Worm (Caenorhabditis elegans) whole organism, L4 larva: ENCODE results near the gene srg-10.

Source experiments
- D1046.2 ChIP-seq: fragments of 200-800 bp; sonication (Bioruptor generic); IDR thresholded peaks from 2 replicates; pipeline ENCODE4 v1.3.6; 2022; ENCODE audit warnings: missing genetic modification characterization, missing compliant biosample characterization
- F26F4.8 ChIP-seq: fragments of 200-800 bp; sonication (Bioruptor generic); conservative IDR thresholded peaks from 2 replicates; pipeline ENCODE4 v1.3.6; 2022; ENCODE audit warnings: missing genetic modification characterization, missing compliant biosample characterization
- F37D6.2 ChIP-seq: sonication (generic microtip); optimal IDR thresholded peaks from 2 replicates; lab custom pipeline; 2016; ENCODE audit warnings: mild to moderate bottlenecking, missing genetic modification characterization, missing compliant biosample characterization
- T26A8.4 ChIP-seq: fragments of 200-800 bp; sonication (Bioruptor generic); IDR thresholded peaks from 2 replicates; pipeline ENCODE4 v1.3.6; 2022; ENCODE audit warnings: missing genetic modification characterization, missing compliant biosample characterization
- Y105C5A.15 ChIP-seq: fragments of 200-800 bp; sonication (Bioruptor generic); IDR thresholded peaks from 2 replicates; pipeline ENCODE4 v1.3.6; 2022; ENCODE audit warnings: missing genetic modification characterization, missing compliant biosample characterization
- Y75B8A.6 ChIP-seq: fragments of 200-800 bp; sonication (Bioruptor generic); IDR thresholded peaks from 2 replicates; pipeline ENCODE4 v1.3.6; 2022; ENCODE audit warnings: missing genetic modification reagents, missing genetic modification characterization, missing compliant biosample characterization
- aly-2 ChIP-seq: sonication (generic microtip); optimal IDR thresholded peaks from 2 replicates; lab custom pipeline; 2018; ENCODE audit warnings: missing biosample characterization, missing genetic modification characterization
- ces-1 ChIP-seq: fragments of 150-350 bp; sonication (generic microtip); optimal IDR thresholded peaks from 4 replicates; lab custom pipeline; 2014; ENCODE audit warnings: missing biosample characterization, missing genetic modification reagents, missing genetic modification characterization
- cey-2 ChIP-seq: sonication (generic microtip); optimal IDR thresholded peaks from 3 replicates; lab custom pipeline; 2017; ENCODE audit warnings: missing genetic modification characterization, mild to moderate bottlenecking, missing compliant biosample characterization, antibody characterized with exemption, borderline replicate concordance; ENCODE audit not compliant: insufficient read depth
- ctbp-1 ChIP-seq: fragments of 200-800 bp; sonication (Bioruptor generic); IDR thresholded peaks from 2 replicates; pipeline ENCODE4 v1.3.6; 2022; ENCODE audit warnings: missing genetic modification reagents, missing genetic modification characterization, missing compliant biosample characterization
- daf-16 ChIP-seq, 3 experiments: sonication (generic microtip); optimal IDR thresholded peaks; 2 replicates each; lab custom pipeline; 2016 to 2017; ENCODE audit warnings: missing genetic modification characterization in 3 of 3, missing genetic modification reagents in 3 of 3, mild to moderate bottlenecking in 2 of 3, missing compliant biosample characterization in 2 of 3, missing biosample characterization in 1 of 3, moderate library complexity in 1 of 3
- dmd-9 ChIP-seq: fragments of 200-800 bp; sonication (Bioruptor generic); IDR thresholded peaks from 2 replicates; pipeline ENCODE4 v1.3.6; 2022; ENCODE audit warnings: missing genetic modification reagents, missing genetic modification characterization, missing compliant biosample characterization
- dpl-1 ChIP-seq: fragments of 150-350 bp; optimal IDR thresholded peaks from 2 replicates; lab custom pipeline; 2014; ENCODE audit warnings: missing biosample characterization, missing genetic modification reagents, missing genetic modification characterization
- fkh-10 ChIP-seq: fragments of 150-350 bp; optimal IDR thresholded peaks from 2 replicates; lab custom pipeline; 2014; ENCODE audit warnings: missing biosample characterization, missing genetic modification reagents, missing genetic modification characterization
- fos-1 ChIP-seq: fragments of 150-350 bp; optimal IDR thresholded peaks from 2 replicates; lab custom pipeline; 2014; ENCODE audit warnings: missing biosample characterization, missing genetic modification characterization
- gei-8 ChIP-seq: fragments of 200-800 bp; sonication (Bioruptor generic); optimal IDR thresholded peaks from 2 replicates; lab custom pipeline; 2018; ENCODE audit warnings: mild to moderate bottlenecking, missing genetic modification characterization, missing compliant biosample characterization
- hif-1 ChIP-seq, 2 experiments: sonication (generic microtip); optimal IDR thresholded peaks; 2 replicates each; lab custom pipeline; 2016 to 2017; ENCODE audit warnings: missing compliant biosample characterization in 2 of 2, missing genetic modification characterization in 2 of 2, missing genetic modification reagents in 2 of 2, missing genotype in 2 of 2, mild to moderate bottlenecking in 1 of 2
- hlh-30 ChIP-seq: sonication (generic microtip); optimal IDR thresholded peaks from 2 replicates; lab custom pipeline; 2017; ENCODE audit warnings: antibody characterized with exemption, mild to moderate bottlenecking, missing genetic modification characterization, missing compliant biosample characterization; ENCODE audit not compliant: insufficient read depth
- lir-3 ChIP-seq: sonication (generic microtip); optimal IDR thresholded peaks from 2 replicates; lab custom pipeline; 2016; ENCODE audit warnings: mild to moderate bottlenecking, missing genetic modification characterization, missing compliant biosample characterization
- lsy-2 ChIP-seq, 2 experiments: fragments of 150-350 bp in 1 of 2; sonication (generic microtip) in 1 of 2; optimal IDR thresholded peaks; 2 replicates each; lab custom pipeline; 2014 to 2017; ENCODE audit warnings: missing biosample characterization in 2 of 2, missing genetic modification characterization in 2 of 2
- mdl-1 ChIP-seq, 2 experiments: fragments of 150-350 bp in 1 of 2; sonication (generic microtip) in 1 of 2; optimal IDR thresholded peaks; 2 replicates each; lab custom pipeline; 2014 to 2017; ENCODE audit warnings: missing biosample characterization in 2 of 2, missing genetic modification characterization in 2 of 2
- mdt-29 ChIP-seq: fragments of 200-800 bp; sonication (Bioruptor generic); IDR thresholded peaks from 2 replicates; pipeline ENCODE4 v1.3.6; 2022; ENCODE audit warnings: missing genetic modification reagents, missing genetic modification characterization, missing compliant biosample characterization
- mep-1 ChIP-seq: fragments of 150-350 bp; sonication (generic microtip); optimal IDR thresholded peaks from 3 replicates; lab custom pipeline; 2014; ENCODE audit warnings: missing biosample characterization, missing genetic modification characterization
- mxl-3 ChIP-seq: fragments of 200-800 bp; sonication (Bioruptor generic); optimal IDR thresholded peaks from 2 replicates; lab custom pipeline; 2018; ENCODE audit warnings: mild to moderate bottlenecking, missing genetic modification characterization, missing compliant biosample characterization
- nhr-10 ChIP-seq: fragments of 150-350 bp; optimal IDR thresholded peaks from 2 replicates; lab custom pipeline; 2014; ENCODE audit warnings: missing biosample characterization, missing genetic modification characterization
- nhr-102 ChIP-seq: sonication (generic microtip); optimal IDR thresholded peaks from 2 replicates; lab custom pipeline; 2016; ENCODE audit warnings: mild to moderate bottlenecking, missing genetic modification characterization, moderate library complexity, missing compliant biosample characterization
- nhr-11 ChIP-seq: fragments of 150-350 bp; optimal IDR thresholded peaks from 2 replicates; lab custom pipeline; 2014; ENCODE audit warnings: missing biosample characterization, missing genetic modification characterization
- nhr-111 ChIP-seq: fragments of 200-800 bp; sonication (Bioruptor generic); optimal IDR thresholded peaks from 2 replicates; lab custom pipeline; 2018; ENCODE audit warnings: mild to moderate bottlenecking, missing genetic modification characterization, missing compliant biosample characterization
- nhr-25 ChIP-seq: sonication (generic microtip); optimal IDR thresholded peaks from 2 replicates; lab custom pipeline; 2017; ENCODE audit warnings: missing genetic modification characterization, mild to moderate bottlenecking, missing compliant biosample characterization, antibody characterized with exemption, moderate library complexity, borderline replicate concordance; ENCODE audit not compliant: insufficient read depth
- nhr-41 ChIP-seq: fragments of 200-800 bp; sonication (Bioruptor generic); IDR thresholded peaks from 2 replicates; pipeline ENCODE4 v1.3.6; 2022; ENCODE audit warnings: missing genetic modification reagents, missing genetic modification characterization, missing compliant biosample characterization
- php-3 ChIP-seq: fragments of 200-800 bp; sonication (Bioruptor generic); IDR thresholded peaks from 2 replicates; pipeline ENCODE4 v1.3.6; 2022; ENCODE audit warnings: missing genetic modification reagents, missing genetic modification characterization, missing compliant biosample characterization
- rbr-2 ChIP-seq: sonication (generic microtip); optimal IDR thresholded peaks from 2 replicates; lab custom pipeline; 2016; ENCODE audit warnings: missing genotype, missing genetic modification characterization, missing compliant biosample characterization
- sdz-12 ChIP-seq: fragments of 200-800 bp; sonication (Bioruptor generic); optimal IDR thresholded peaks from 2 replicates; lab custom pipeline; 2018; ENCODE audit warnings: mild to moderate bottlenecking, missing genetic modification characterization, missing compliant biosample characterization
- skn-1 ChIP-seq: fragments of 150-350 bp; optimal IDR thresholded peaks from 2 replicates; lab custom pipeline; 2014; ENCODE audit warnings: missing biosample characterization, missing genetic modification characterization
- snpc-1.2 ChIP-seq: fragments of 200-800 bp; sonication (Bioruptor generic); IDR thresholded peaks from 2 replicates; pipeline ENCODE4 v1.3.6; 2022; ENCODE audit warnings: missing genetic modification reagents, missing genetic modification characterization, missing compliant biosample characterization
- spr-3 ChIP-seq: fragments of 200-800 bp; sonication (Bioruptor generic); optimal IDR thresholded peaks from 2 replicates; lab custom pipeline; 2018; ENCODE audit warnings: mild to moderate bottlenecking, missing genetic modification characterization, missing compliant biosample characterization
- tag-97 ChIP-seq: fragments of 200-800 bp; sonication (Bioruptor generic); IDR thresholded peaks from 2 replicates; pipeline ENCODE4 v1.3.6; 2022; ENCODE audit warnings: missing genetic modification characterization, missing compliant biosample characterization
- unc-130 ChIP-seq: sonication (generic microtip); optimal IDR thresholded peaks from 2 replicates; lab custom pipeline; 2016; ENCODE audit warnings: missing genetic modification reagents, missing genetic modification characterization, missing compliant biosample characterization
- unc-62 ChIP-seq, 3 experiments: fragments of 150-350 bp in 1 of 3; sonication (generic microtip); optimal IDR thresholded peaks in 2 of 3; peaks in 1 of 3; 1 replicate in 1 of 3; 2 replicates in 2 of 3; lab custom pipeline; 2014 to 2017; ENCODE audit warnings: missing biosample characterization in 3 of 3, missing genetic modification characterization in 3 of 3, missing genetic modification reagents in 3 of 3, missing genotype in 1 of 3
- vab-7 ChIP-seq: fragments of 200-800 bp; sonication (Bioruptor generic); IDR thresholded peaks from 2 replicates; pipeline ENCODE4 v1.3.6; 2022; ENCODE audit warnings: missing genetic modification reagents, missing genetic modification characterization, missing compliant biosample characterization
- zfp-2 ChIP-seq: sonication (generic microtip); optimal IDR thresholded peaks from 2 replicates; lab custom pipeline; 2016; ENCODE audit warnings: mild to moderate bottlenecking, missing genetic modification characterization, missing compliant biosample characterization
- zip-11 ChIP-seq: fragments of 200-800 bp; sonication (Bioruptor generic); IDR thresholded peaks from 2 replicates; pipeline ENCODE4 v1.3.6; 2022; ENCODE audit warnings: missing genetic modification characterization, missing compliant biosample characterization
- ztf-11 ChIP-seq: fragments of 150-350 bp; optimal IDR thresholded peaks from 2 replicates; lab custom pipeline; 2014; ENCODE audit warnings: missing biosample characterization, missing genetic modification characterization

The srg-10 gene

ce11 chrIII:4656415-4656814 is 21.2 kb upstream of the srg-10 start (continued):
- TF ChIP-seq T26A8.4 (GFP tag; lab: Robert Waterston, UW), result no peak
- no peak for TF ChIP-seq Y75B8A.6 (GFP tag; lab: Robert Waterston, UW)
- no peak for TF ChIP-seq daf-16 (GFP tag; optimal IDR thresholded peaks at IDR 0.05; lab: Kevin White, UChicago)
- no peak for TF ChIP-seq daf-16 (tag; optimal IDR thresholded peaks at IDR 0.05; lab: Kevin White, UChicago)
- no peak for TF ChIP-seq unc-130
- TF ChIP-seq snpc-1.2, result no peak
- no peak for TF ChIP-seq mdt-29
- no peak for TF ChIP-seq nhr-41 (GFP tag; lab: Robert Waterston, UW)
- TF ChIP-seq sdz-12 (GFP tag; lab: Kevin White, UChicago), result no peak
- TF ChIP-seq skn-1, result no peak
- TF ChIP-seq nhr-111 (GFP tag; lab: Kevin White, UChicago), result no peak
- TF ChIP-seq nhr-10 (tag; lab: Kevin White, UChicago), result no peak
- TF ChIP-seq dmd-9, result no peak
- no peak for TF ChIP-seq tag-97 (GFP tag; lab: Robert Waterston, UW)
- no peak for TF ChIP-seq unc-62 (GFP tag; optimal IDR thresholded peaks at IDR 0.05 in 1 of 2; lab: Kevin White, UChicago)
- no peak for TF ChIP-seq unc-62 (tag; optimal IDR thresholded peaks at IDR 0.05; lab: Kevin White, UChicago)
- peak; percentile 62 for TF ChIP-seq fkh-10 (GFP tag; lab: Kevin White, UChicago)
- no peak for TF ChIP-seq lir-3
- TF ChIP-seq zip-11 (GFP tag; lab: Robert Waterston, UW), result no peak
- TF ChIP-seq F26F4.8 (GFP tag; lab: Robert Waterston, UW), result no peak
- peak in 1 of 2 experiments; percentile 65 for TF ChIP-seq mdl-1 (tag; optimal IDR thresholded peaks at IDR 0.05; lab: Kevin White, UChicago)
- peak in 1 of 2 experiments; percentile 28 for TF ChIP-seq hif-1 (tag; optimal IDR thresholded peaks at IDR 0.05; lab: Kevin White, UChicago)
- TF ChIP-seq nhr-102 (tag; lab: Kevin White, UChicago), result no peak
- no peak for TF ChIP-seq spr-3 (GFP tag; lab: Kevin White, UChicago)
- TF ChIP-seq hlh-30, result peak; percentile 81
- TF ChIP-seq zfp-2, result no peak
- no peak for TF ChIP-seq ztf-11 (tag; lab: Kevin White, UChicago)
- no peak for TF ChIP-seq cey-2 (tag; lab: Kevin White, UChicago)
- no peak for TF ChIP-seq Y105C5A.15
- TF ChIP-seq gei-8 (GFP tag; lab: Kevin White, UChicago), result no peak
- no peak for TF ChIP-seq fos-1 (tag; lab: Kevin White, UChicago)
- no peak for TF ChIP-seq D1046.2 (GFP tag; lab: Robert Waterston, UW)
- TF ChIP-seq ces-1, result no peak
- TF ChIP-seq aly-2 (tag; lab: Kevin White, UChicago), result no peak
- TF ChIP-seq dpl-1 (GFP tag; lab: Kevin White, UChicago), result peak; percentile 18
- peak; percentile 9 for TF ChIP-seq nhr-11 (tag; lab: Kevin White, UChicago)
- no peak for TF ChIP-seq mxl-3 (GFP tag; lab: Kevin White, UChicago)
- TF ChIP-seq vab-7, result no peak
- TF ChIP-seq php-3 (GFP tag; lab: Robert Waterston, UW), result no peak

ce11 chrIII:4657386-4657785 is 20.2 kb upstream of the srg-10 start:
- no peak for TF ChIP-seq F26F4.8 (GFP tag; lab: Robert Waterston, UW)
- TF ChIP-seq ces-1, result peak; percentile 90

- TF ChIP-seq mep-1 (tag; lab: Kevin White, UChicago), result peak; percentile 15
- peak; percentile 81 for TF ChIP-seq ces-1
- 0 out of 2 replicates have a peak, but pooled peaks have one; percentile 31 for TF ChIP-seq ctbp-1 (GFP tag; lab: Robert Waterston, UW)
- peak; percentile 12 for TF ChIP-seq rbr-2
- TF ChIP-seq lsy-2 (tag; optimal IDR thresholded peaks at IDR 0.05; lab: Kevin White, UChicago), result peak in 1 of 2 experiments; percentile 35
- no peak for TF ChIP-seq mdt-29
- no peak for TF ChIP-seq nhr-25 (tag; lab: Kevin White, UChicago)
- no peak for TF ChIP-seq unc-130
- peak; percentile 13 for TF ChIP-seq F37D6.2 (tag; lab: Kevin White, UChicago)
- no peak for TF ChIP-seq Y75B8A.6 (GFP tag; lab: Robert Waterston, UW)
- peak; percentile 9 for TF ChIP-seq hlh-30
Observed at ce11 chrIII:4658384-4658844, 19.2 kb upstream of the srg-10 start, which contains the start of gene cdka-1. cdka-1 (plus strand) TSS chrIII:4658794.
